Fruit fly (Drosophila melanogaster) whole organism, wandering third instar larva: ENCODE measurements around the gene Dus4.

Source experiments
- CG32264 ChIP-seq: fragments of 200-800 bp; sonication (Bioruptor generic); optimal IDR thresholded peaks from 2 replicates; lab custom pipeline; 2016; ENCODE audit warnings: missing biosample characterization, missing genetic modification characterization
- CG9705 ChIP-seq: fragments of 200-800 bp; sonication (Bioruptor generic); optimal IDR thresholded peaks from 2 replicates; lab custom pipeline; 2018; ENCODE audit warnings: missing biosample characterization, mild to moderate bottlenecking, missing genetic modification characterization
- CrebA ChIP-seq: fragments of 200-800 bp; sonication (Bioruptor generic); optimal IDR thresholded peaks from 2 replicates; lab custom pipeline; 2016; ENCODE audit warnings: missing biosample characterization, mild to moderate bottlenecking, missing genetic modification characterization, borderline replicate concordance
- Dfd ChIP-seq: fragments of >200 bp; optimal IDR thresholded peaks from 2 replicates; lab custom pipeline; 2017; ENCODE audit warnings: missing biosample characterization, missing genetic modification characterization
- Dif ChIP-seq: fragments of 200-275, 200-300 bp; sonication (Bioruptor generic); optimal IDR thresholded peaks from 2 replicates; lab custom pipeline; 2018; ENCODE audit warnings: missing biosample characterization, missing genetic modification characterization; ENCODE audit not compliant: partially characterized antibody
- HLH106 ChIP-seq: fragments of 200-800 bp; optimal IDR thresholded peaks from 3 replicates; lab custom pipeline; 2019; ENCODE audit warnings: missing biosample characterization, mild to moderate bottlenecking, missing genetic modification characterization, moderate library complexity
- Hnf4 ChIP-seq: fragments of 200-800 bp; sonication (Bioruptor generic); optimal IDR thresholded peaks from 2 replicates; lab custom pipeline; 2016; ENCODE audit warnings: missing biosample characterization, mild to moderate bottlenecking, missing genetic modification characterization
- Hr78 ChIP-seq: fragments of >200 bp; optimal IDR thresholded peaks from 2 replicates; lab custom pipeline; 2017; ENCODE audit warnings: missing biosample characterization, missing genetic modification characterization
- Hr83 ChIP-seq: fragments of 200-300 bp; sonication (Bioruptor generic); optimal IDR thresholded peaks from 2 replicates; lab custom pipeline; 2016; ENCODE audit warnings: missing biosample characterization, mild to moderate bottlenecking, missing genetic modification characterization, moderate library complexity; ENCODE audit not compliant: poor library complexity, severe bottlenecking
- Jra ChIP-seq: sonication (Bioruptor generic); optimal IDR thresholded peaks from 2 replicates; lab custom pipeline; 2016; ENCODE audit warnings: missing biosample characterization, missing genetic modification characterization
- Mio ChIP-seq: sonication (Bioruptor generic); optimal IDR thresholded peaks from 2 replicates; lab custom pipeline; 2016; ENCODE audit warnings: missing biosample characterization, missing genetic modification characterization
- Myc ChIP-seq: fragments of >200 bp; optimal IDR thresholded peaks from 2 replicates; lab custom pipeline; 2017
- N ChIP-seq: fragments of >200 bp; optimal IDR thresholded peaks from 2 replicates; lab custom pipeline; 2018; ENCODE audit warnings: missing biosample characterization, missing external identifiers, missing genetic modification characterization
- OdsH ChIP-seq: fragments of 200-800 bp; sonication (Bioruptor generic); optimal IDR thresholded peaks from 2 replicates; lab custom pipeline; 2016; ENCODE audit warnings: missing biosample characterization, mild to moderate bottlenecking, missing genetic modification characterization
- Rel ChIP-seq, 2 experiments: fragments of 200-800 bp; sonication (Bioruptor generic) in 1 of 2; optimal IDR thresholded peaks; 2 replicates in 1 of 2; 3 replicates in 1 of 2; lab custom pipeline; 2016 to 2019; ENCODE audit warnings: mild to moderate bottlenecking in 2 of 2, missing biosample characterization in 2 of 2, missing genetic modification characterization in 2 of 2, moderate library complexity in 1 of 2
- Sp1 ChIP-seq: fragments of 200-800 bp; sonication (Bioruptor generic); optimal IDR thresholded peaks from 3 replicates; lab custom pipeline; 2019; ENCODE audit warnings: missing biosample characterization, mild to moderate bottlenecking, missing genetic modification characterization, moderate library complexity
- br ChIP-seq: fragments of 200-800 bp; sonication (Bioruptor generic); optimal IDR thresholded peaks from 2 replicates; lab custom pipeline; 2016; ENCODE audit warnings: missing biosample characterization, missing genetic modification characterization
- dl ChIP-seq, 2 experiments: fragments of 175-275, 200-275 bp in 1 of 2; fragments of 200-275 bp in 1 of 2; sonication (Bioruptor generic); optimal IDR thresholded peaks; lab custom pipeline; 2018; ENCODE audit warnings: mild to moderate bottlenecking in 2 of 2, missing biosample characterization in 2 of 2, missing genetic modification characterization in 2 of 2, moderate library complexity in 2 of 2; ENCODE audit not compliant: partially characterized antibody in 2 of 2, insufficient read depth in 1 of 2
- dsf ChIP-seq: sonication (Bioruptor generic); optimal IDR thresholded peaks from 2 replicates; lab custom pipeline; 2016; ENCODE audit warnings: missing biosample characterization, missing genetic modification characterization, borderline replicate concordance
- foxo ChIP-seq, 2 experiments: fragments of 200-800 bp; sonication (Bioruptor generic); optimal IDR thresholded peaks; 2 replicates in 1 of 2; 3 replicates in 1 of 2; lab custom pipeline; 2016 to 2017; ENCODE audit warnings: missing biosample characterization in 2 of 2, missing genetic modification characterization in 2 of 2
- fru ChIP-seq: fragments of 200-800 bp; sonication (Bioruptor generic); optimal IDR thresholded peaks from 3 replicates; lab custom pipeline; 2016; ENCODE audit warnings: missing biosample characterization, mild to moderate bottlenecking, missing genetic modification characterization
- h ChIP-seq: fragments of 200-800 bp; sonication (Bioruptor generic); optimal IDR thresholded peaks from 3 replicates; lab custom pipeline; 2016; ENCODE audit warnings: missing biosample characterization, mild to moderate bottlenecking, missing genetic modification characterization
- lola ChIP-seq: fragments of >200 bp; optimal IDR thresholded peaks from 2 replicates; lab custom pipeline; 2017; ENCODE audit warnings: missing biosample characterization, missing genetic modification characterization
- psq ChIP-seq: fragments of 200-800 bp; sonication (Bioruptor generic); optimal IDR thresholded peaks from 3 replicates; lab custom pipeline; 2017; ENCODE audit warnings: missing biosample characterization, mild to moderate bottlenecking, missing genetic modification characterization, moderate library complexity
- rgr ChIP-seq: fragments of 200-800 bp; sonication (Bioruptor generic); optimal IDR thresholded peaks from 3 replicates; lab custom pipeline; 2016; ENCODE audit warnings: missing biosample characterization, mild to moderate bottlenecking, missing genetic modification characterization
- sage ChIP-seq: fragments of 200-800 bp; sonication (Bioruptor generic); optimal IDR thresholded peaks from 2 replicates; lab custom pipeline; 2016; ENCODE audit warnings: missing biosample characterization, mild to moderate bottlenecking, missing genetic modification characterization
- sv ChIP-seq: fragments of 200-800 bp; sonication (Bioruptor generic); optimal IDR thresholded peaks from 3 replicates; lab custom pipeline; 2016; ENCODE audit warnings: missing biosample characterization, missing genetic modification characterization
- usp ChIP-seq: fragments of >200 bp; optimal IDR thresholded peaks from 2 replicates; lab custom pipeline; 2017; ENCODE audit warnings: missing biosample characterization, missing genetic modification characterization

The Dus4 gene

dm6 chr2L:19026491-19027197 is 36.5 kb upstream of the Dus4 start (continued):
- no peak for TF ChIP-seq dl (GFP tag; optimal IDR thresholded peaks at IDR 0.05; lab: Kevin White, UChicago; ENCODE audit: insufficient read depth in 1 of 2, partially characterized antibody in 2 of 2)
- TF ChIP-seq h, result peak; percentile 37
- peak; percentile 20 for TF ChIP-seq psq (GFP tag; lab: Kevin White, UChicago)
- peak; percentile 48 for TF ChIP-seq fru (GFP tag; lab: Kevin White, UChicago)
- TF ChIP-seq, all 38 proteins: peak for 12

- TF ChIP-seq Hnf4, result no peak
- TF ChIP-seq Hr78, result no peak
- peak; percentile 89 for TF ChIP-seq Dfd (GFP tag; lab: Kevin White, UChicago)
- no peak for TF ChIP-seq CrebA
Measured at dm6 chr2L:19027246-19027886, 35.7 kb upstream of the Dus4 start, which contains the start of gene Sidpn. Gene Sidpn (plus strand): TSS chr2L:19027710.

dm6 chr2L:19033288-19033687 is 29.8 kb upstream of the Dus4 start, which contains the start of gene hook:
Gene hook (minus strand): TSS chr2L:19033498.
- TF ChIP-seq usp (GFP tag; lab: Kevin White, UChicago), result no peak
- TF ChIP-seq Myc, result no peak
- TF ChIP-seq sage (GFP tag; lab: Kevin White, UChicago), result peak; percentile 23

- TF ChIP-seq Mio (GFP tag; lab: Kevin White, UChicago) (no peak), rgr (peak; percentile 18), Jra (GFP tag; lab: Kevin White, UChicago) (peak; percentile 10), Hr83 (GFP tag; lab: Kevin White, UChicago) (peak; percentile 26), Sp1 (GFP tag; lab: Kevin White, UChicago) (no peak), Dfd (GFP tag; lab: Kevin White, UChicago) (no peak), N (no peak), foxo (GFP tag; optimal IDR thresholded peaks at IDR 0.05; lab: Kevin White, UChicago) (peak in 1 of 2 experiments; percentile 23), fru (GFP tag; lab: Kevin White, UChicago) (no peak), psq (GFP tag; lab: Kevin White, UChicago) (no peak), OdsH (GFP tag; lab: Kevin White, UChicago) (no peak), h (peak; percentile 19), HLH106 (peak; percentile 6), CG32264 (GFP tag; lab: Kevin White, UChicago) (no peak), Rel (GFP tag; optimal IDR thresholded peaks at IDR 0.05; lab: Kevin White, UChicago) (no peak), Rel (tag; optimal IDR thresholded peaks at IDR 0.05; lab: Kevin White, UChicago) (peak; percentile 25), dsf (GFP tag; lab: Kevin White, UChicago) (no peak)
Measured at dm6 chr2L:19034213-19034929, 28.7 kb upstream of the Dus4 start, which contains the start of the genes mib2 and CG31800. Gene mib2 (plus strand): TSS chr2L:19034444. Gene CG31800 (minus strand): TSS chr2L:19034576.

dm6 chr2L:19035013-19035412 is 28.1 kb upstream of the Dus4 start:
- TF ChIP-seq lola, result no peak
- TF ChIP-seq CG32264 (GFP tag; lab: Kevin White, UChicago), result no peak
- no peak for TF ChIP-seq Mio (GFP tag; lab: Kevin White, UChicago)
- TF ChIP-seq sv, result no peak
- TF ChIP-seq psq (GFP tag; lab: Kevin White, UChicago), result no peak
- TF ChIP-seq Dif (GFP tag; lab: Kevin White, UChicago), result no peak
- TF ChIP-seq br (GFP tag; lab: Kevin White, UChicago), result no peak
- no peak for TF ChIP-seq rgr
- no peak for TF ChIP-seq HLH106
- TF ChIP-seq sage (GFP tag; lab: Kevin White, UChicago), result no peak
- TF ChIP-seq CG9705, result no peak
- no peak for TF ChIP-seq Jra (GFP tag; lab: Kevin White, UChicago)
- no peak for TF ChIP-seq dl (GFP tag; optimal IDR thresholded peaks at IDR 0.05; lab: Kevin White, UChicago; ENCODE audit: insufficient read depth in 1 of 2, partially characterized antibody in 2 of 2)
- no peak for TF ChIP-seq h
- no peak for TF ChIP-seq CrebA
- TF ChIP-seq OdsH (GFP tag; lab: Kevin White, UChicago), result no peak
